Fruit fly (Drosophila melanogaster) whole organism, prepupa: ENCODE measurements around the gene mTerf3.
A peak's percentile ranks its signal among the peaks of the same experiment; 100 is the strongest.

ENCODE experiments used
- Blimp-1 ChIP-seq: fragments of 200-800 bp; sonication (Bioruptor generic); optimal IDR thresholded peaks from 3 replicates; lab custom pipeline; 2017; ENCODE audit warnings: missing biosample characterization, missing genetic modification characterization, mild to moderate bottlenecking, moderate library complexity, missing genetic modification reagents
- CG10631 ChIP-seq: fragments of 200-800 bp; sonication (Bioruptor generic); optimal IDR thresholded peaks from 2 replicates; lab custom pipeline; 2016; ENCODE audit warnings: missing biosample characterization, missing genetic modification characterization
- CG10669 ChIP-seq: fragments of 200-800 bp; sonication (Bioruptor generic); optimal IDR thresholded peaks from 3 replicates; lab custom pipeline; 2018; ENCODE audit warnings: missing biosample characterization, mild to moderate bottlenecking, missing genetic modification characterization, moderate library complexity
- CG11294 ChIP-seq: fragments of 200-800 bp; sonication (Bioruptor generic); IDR thresholded peaks from 2 replicates; pipeline ENCODE4 v1.3.6; 2022; ENCODE audit warnings: missing biosample characterization, missing genetic modification characterization
- CG11762 ChIP-seq: fragments of 200-800 bp; sonication (Bioruptor generic); optimal IDR thresholded peaks from 3 replicates; lab custom pipeline; 2016; ENCODE audit warnings: missing biosample characterization, missing genetic modification characterization; ENCODE audit not compliant: insufficient read depth
- CG11902 ChIP-seq: fragments of 200-800 bp; sonication (Bioruptor generic); optimal IDR thresholded peaks from 3 replicates; lab custom pipeline; 2016; ENCODE audit warnings: missing biosample characterization, missing genetic modification characterization
- CG15336 ChIP-seq: fragments of 200-800 bp; sonication (Bioruptor generic); IDR thresholded peaks from 2 replicates; pipeline ENCODE4 v1.3.6; 2022; ENCODE audit warnings: missing biosample characterization, missing genetic modification characterization
- CG1621 ChIP-seq: fragments of 200-800 bp; sonication (Bioruptor generic); optimal IDR thresholded peaks from 3 replicates; lab custom pipeline; 2018; ENCODE audit warnings: missing biosample characterization, mild to moderate bottlenecking, missing genetic modification characterization
- CG3032 ChIP-seq: fragments of 200-800 bp; optimal IDR thresholded peaks from 2 replicates; lab custom pipeline; 2019; ENCODE audit warnings: missing biosample characterization, mild to moderate bottlenecking, missing genetic modification characterization, moderate library complexity
- CG31627 ChIP-seq: fragments of 200-800 bp; sonication (Bioruptor generic); optimal IDR thresholded peaks from 3 replicates; lab custom pipeline; 2016; ENCODE audit warnings: missing biosample characterization, missing genetic modification characterization
- CG32006 ChIP-seq: fragments of 200-800 bp; sonication (Bioruptor generic); optimal IDR thresholded peaks from 3 replicates; lab custom pipeline; 2017; ENCODE audit warnings: missing biosample characterization, mild to moderate bottlenecking, missing genetic modification characterization
- CG34406 ChIP-seq: fragments of 200-800 bp; sonication (Bioruptor generic); optimal IDR thresholded peaks from 3 replicates; lab custom pipeline; 2016; ENCODE audit warnings: missing biosample characterization, missing genetic modification characterization
- CG3919 ChIP-seq: fragments of 200-800 bp; sonication (Bioruptor generic); optimal IDR thresholded peaks from 3 replicates; lab custom pipeline; 2016; ENCODE audit warnings: missing biosample characterization, missing genetic modification characterization
- CG4318 ChIP-seq: fragments of 200-800 bp; sonication (Bioruptor generic); optimal IDR thresholded peaks from 3 replicates; lab custom pipeline; 2017; ENCODE audit warnings: missing biosample characterization, mild to moderate bottlenecking, missing genetic modification characterization
- CG6276 ChIP-seq: fragments of 200-800 bp; sonication (Bioruptor generic); optimal IDR thresholded peaks from 2 replicates; lab custom pipeline; 2017; ENCODE audit warnings: missing biosample characterization, mild to moderate bottlenecking, missing genetic modification characterization
- CG6792 ChIP-seq: fragments of 200-800 bp; sonication (Bioruptor generic); optimal IDR thresholded peaks from 3 replicates; lab custom pipeline; 2016; ENCODE audit warnings: missing biosample characterization, missing genetic modification characterization
- CG6854 ChIP-seq: fragments of 200-800 bp; sonication (Bioruptor generic); optimal IDR thresholded peaks from 2 replicates; lab custom pipeline; 2017; ENCODE audit warnings: missing biosample characterization, mild to moderate bottlenecking, missing genetic modification characterization
- CG8119 ChIP-seq: fragments of 200-800 bp; sonication (Bioruptor generic); IDR thresholded peaks from 3 replicates; pipeline ENCODE4 v1.3.6; 2022; ENCODE audit warnings: missing biosample characterization, missing genetic modification characterization
- CG8319 ChIP-seq: fragments of 200-800 bp; sonication (Bioruptor generic); optimal IDR thresholded peaks from 3 replicates; lab custom pipeline; 2016; ENCODE audit warnings: missing biosample characterization, missing genetic modification characterization
- CG8632 ChIP-seq: fragments of 200-800 bp; sonication (Bioruptor generic); optimal IDR thresholded peaks from 3 replicates; lab custom pipeline; 2016; ENCODE audit warnings: missing biosample characterization, missing genetic modification characterization
- CG9139 ChIP-seq: fragments of 200-800 bp; sonication (Bioruptor generic); optimal IDR thresholded peaks from 3 replicates; lab custom pipeline; 2017; ENCODE audit warnings: missing biosample characterization, mild to moderate bottlenecking, missing genetic modification characterization
- Eip75B ChIP-seq: fragments of 200-800 bp; sonication (Bioruptor generic); optimal IDR thresholded peaks from 3 replicates; lab custom pipeline; 2016; ENCODE audit warnings: missing biosample characterization, missing genetic modification characterization
- Eip78C ChIP-seq: fragments of 200-800 bp; sonication (Bioruptor generic); peaks from one replicate; lab custom pipeline; 2016; ENCODE audit warnings: missing biosample characterization, missing genetic modification characterization
- Eip93F ChIP-seq: fragments of 200-800 bp; sonication (Bioruptor generic); optimal IDR thresholded peaks from 2 replicates; lab custom pipeline; 2016; ENCODE audit warnings: missing biosample characterization, mild to moderate bottlenecking, missing genetic modification characterization
- Ets21C ChIP-seq: fragments of 200-800 bp; sonication (Bioruptor generic); optimal IDR thresholded peaks from 3 replicates; lab custom pipeline; 2016; ENCODE audit warnings: missing biosample characterization, missing genetic modification characterization
- Ets96B ChIP-seq: fragments of 200-800 bp; optimal IDR thresholded peaks from 2 replicates; lab custom pipeline; 2019; ENCODE audit warnings: missing biosample characterization, mild to moderate bottlenecking, missing genetic modification characterization, moderate library complexity
- Gug ChIP-seq: fragments of 200-800 bp; sonication (Bioruptor generic); IDR thresholded peaks from 2 replicates; pipeline ENCODE4 v1.3.6; 2022; ENCODE audit warnings: missing biosample characterization, missing genetic modification characterization
- Hr38 ChIP-seq: sonication (Bioruptor generic); optimal IDR thresholded peaks from 2 replicates; lab custom pipeline; 2016; ENCODE audit warnings: missing biosample characterization, missing genetic modification characterization
- Hr39 ChIP-seq: fragments of 200-800 bp; sonication (Bioruptor generic); optimal IDR thresholded peaks from 2 replicates; lab custom pipeline; 2016; ENCODE audit warnings: missing biosample characterization, missing genetic modification characterization
- Hr4 ChIP-seq: fragments of 200-800 bp; sonication (Bioruptor generic); optimal IDR thresholded peaks from 3 replicates; lab custom pipeline; 2016; ENCODE audit warnings: missing biosample characterization, missing genetic modification characterization
- Lpt ChIP-seq: fragments of 200-800 bp; sonication (Bioruptor generic); optimal IDR thresholded peaks from 3 replicates; lab custom pipeline; 2016; ENCODE audit warnings: missing biosample characterization, missing genetic modification characterization
- OdsH ChIP-seq: fragments of 200-800 bp; sonication (Bioruptor generic); optimal IDR thresholded peaks from 3 replicates; lab custom pipeline; 2016; ENCODE audit warnings: missing biosample characterization, missing genetic modification characterization
- Smox ChIP-seq: fragments of 200-800 bp; sonication (Bioruptor generic); optimal IDR thresholded peaks from 3 replicates; lab custom pipeline; 2016; ENCODE audit warnings: missing biosample characterization, missing genetic modification characterization
- Sox102F ChIP-seq: fragments of 200-800 bp; sonication (Bioruptor generic); optimal IDR thresholded peaks from 2 replicates; lab custom pipeline; 2016; ENCODE audit warnings: missing biosample characterization, mild to moderate bottlenecking, missing genetic modification characterization
- Sox14 ChIP-seq: fragments of 200-800 bp; sonication (Bioruptor generic); optimal IDR thresholded peaks from 3 replicates; lab custom pipeline; 2016; ENCODE audit warnings: missing biosample characterization, missing genetic modification characterization
- Sox15 ChIP-seq: fragments of 200-800 bp; sonication (Bioruptor generic); optimal IDR thresholded peaks from 3 replicates; lab custom pipeline; 2016; ENCODE audit warnings: missing biosample characterization, missing genetic modification characterization
- cyc ChIP-seq: fragments of 200-800 bp; sonication (Bioruptor generic); optimal IDR thresholded peaks from 3 replicates; lab custom pipeline; 2016; ENCODE audit warnings: missing biosample characterization, missing genetic modification characterization
- dsx ChIP-seq: fragments of 200-800 bp; optimal IDR thresholded peaks from 3 replicates; lab custom pipeline; 2019; ENCODE audit warnings: missing biosample characterization, mild to moderate bottlenecking, missing genetic modification characterization, moderate library complexity; ENCODE audit not compliant: poor library complexity, severe bottlenecking
- fd85E ChIP-seq: fragments of 200-800 bp; sonication (Bioruptor generic); optimal IDR thresholded peaks from 3 replicates; lab custom pipeline; 2016; ENCODE audit warnings: missing biosample characterization, missing genetic modification characterization
- fkh ChIP-seq: fragments of 200-800 bp; sonication (Bioruptor generic); optimal IDR thresholded peaks from 3 replicates; lab custom pipeline; 2017; ENCODE audit warnings: missing biosample characterization, mild to moderate bottlenecking, missing genetic modification characterization, moderate library complexity
- net ChIP-seq: fragments of 200-800 bp; sonication (Bioruptor generic); optimal IDR thresholded peaks from 3 replicates; lab custom pipeline; 2016; ENCODE audit warnings: missing biosample characterization, missing genetic modification characterization
- pdm3 ChIP-seq: fragments of 200-800 bp; sonication (Bioruptor generic); optimal IDR thresholded peaks from 3 replicates; lab custom pipeline; 2016; ENCODE audit warnings: missing biosample characterization, missing genetic modification characterization
- salr ChIP-seq, 2 experiments: fragments of 200-800 bp; sonication (Bioruptor generic); optimal IDR thresholded peaks; 3 replicates each; lab custom pipeline; 2016 to 2018; ENCODE audit warnings: missing biosample characterization in 2 of 2, missing genetic modification characterization in 2 of 2, mild to moderate bottlenecking in 1 of 2
- spab ChIP-seq: fragments of 200-800 bp; sonication (Bioruptor generic); optimal IDR thresholded peaks from 2 replicates; lab custom pipeline; 2017; ENCODE audit warnings: missing biosample characterization, mild to moderate bottlenecking, missing genetic modification characterization, missing genetic modification reagents
- ss ChIP-seq, 2 experiments: fragments of 200-800 bp; sonication (Bioruptor generic); optimal IDR thresholded peaks; 2 replicates in 1 of 2; 3 replicates in 1 of 2; lab custom pipeline; 2017 to 2018; ENCODE audit warnings: mild to moderate bottlenecking in 2 of 2, missing biosample characterization in 2 of 2, missing genetic modification characterization in 2 of 2, moderate library complexity in 1 of 2
- topi ChIP-seq: fragments of 200-800 bp; sonication (Bioruptor generic); optimal IDR thresholded peaks from 3 replicates; lab custom pipeline; 2016; ENCODE audit warnings: missing biosample characterization, missing genetic modification characterization
- vri ChIP-seq: fragments of 200-800 bp; sonication (Bioruptor generic); optimal IDR thresholded peaks from 3 replicates; lab custom pipeline; 2016; ENCODE audit warnings: missing biosample characterization, mild to moderate bottlenecking, missing genetic modification characterization

The mTerf3 gene

DNA sequence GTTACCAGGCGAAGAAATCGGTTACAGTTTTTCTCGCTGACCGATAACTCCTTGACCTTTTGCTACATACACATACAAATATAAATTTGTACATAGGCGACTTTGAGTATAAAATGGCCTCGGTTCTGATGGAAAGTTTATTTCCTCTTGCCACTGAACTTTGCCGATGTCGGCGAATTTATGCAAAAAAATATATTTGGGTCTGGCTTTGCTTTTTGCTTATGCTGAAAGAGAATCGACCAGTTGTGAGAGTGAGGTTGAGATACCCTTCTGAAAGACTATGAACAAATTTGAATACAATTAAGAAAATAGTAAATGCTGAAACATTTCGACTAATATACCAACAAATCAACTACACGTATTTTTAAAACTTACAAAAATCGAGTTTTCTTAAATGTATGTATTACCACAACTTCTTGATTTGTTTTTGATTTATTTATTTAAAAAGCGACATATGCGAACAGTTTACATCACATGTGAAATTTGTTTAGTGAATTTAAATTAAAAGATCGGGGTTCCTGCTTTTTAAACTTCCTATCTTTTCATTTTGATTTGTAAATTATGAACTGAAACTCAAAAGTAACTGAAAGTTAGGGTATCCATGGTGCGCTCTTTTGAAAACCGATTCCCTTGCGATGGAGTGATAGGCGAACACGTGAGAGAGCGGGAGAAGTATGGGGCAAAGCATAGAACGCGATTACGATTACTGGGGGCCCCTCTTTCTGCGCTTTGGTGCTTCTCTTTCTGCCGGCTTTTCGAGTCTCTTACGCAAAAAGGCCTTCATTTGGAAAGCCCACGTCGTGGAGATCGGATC is 11.2 kb downstream of the mTerf3 start (continued):
- TF ChIP-seq fkh (GFP tag; lab: Kevin White, UChicago) = peak; percentile 71
- peak; percentile 69 for TF ChIP-seq vri
- TF ChIP-seq Gug (GFP tag; lab: Robert Waterston, UW) = peak; percentile 23; the same call in 1 of the 2 replicates
- peak; percentile 72 for TF ChIP-seq Hr39
- peak; percentile 82 for TF ChIP-seq Sox102F (GFP tag; lab: Kevin White, UChicago)
- peak; percentile 81 for TF ChIP-seq pdm3
- peak; percentile 69 for TF ChIP-seq Ets96B (tag; lab: Kevin White, UChicago)
- TF ChIP-seq CG6792 (GFP tag; lab: Kevin White, UChicago) = peak; percentile 75
- peak; percentile 81 for TF ChIP-seq Smox (GFP tag; lab: Kevin White, UChicago)
- TF ChIP-seq CG8632 (GFP tag; lab: Kevin White, UChicago) = peak; percentile 72
- TF ChIP-seq Eip78C = peak; percentile 96

DNA sequence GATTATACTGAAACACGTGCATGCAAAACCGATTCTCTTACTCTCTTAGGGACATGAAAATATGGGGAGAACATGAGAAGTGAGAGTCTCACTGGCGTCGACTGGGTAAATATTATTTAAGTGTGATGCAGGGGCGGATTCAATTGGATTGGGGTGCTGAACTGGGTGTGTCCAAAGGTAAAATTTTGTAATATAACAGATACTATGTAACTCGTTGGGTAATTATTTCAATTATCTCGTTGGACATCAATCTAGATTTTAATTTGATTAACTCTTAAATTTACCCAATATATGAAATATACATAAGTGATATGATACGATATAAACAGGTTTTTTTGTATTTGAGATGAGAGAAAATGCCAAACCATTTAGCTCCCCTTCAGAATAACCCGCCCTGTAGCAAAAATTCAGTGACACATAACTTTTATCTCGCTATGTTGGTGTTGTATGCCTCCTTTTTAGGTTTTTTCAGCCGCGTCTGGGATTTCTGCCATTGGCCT is 12.4 kb downstream of the mTerf3 start:
- TF ChIP-seq CG15336 = peak; percentile 84
- TF ChIP-seq CG3032 = peak; percentile 89
- TF ChIP-seq CG31627 (GFP tag; lab: Kevin White, UChicago) = peak; percentile 94
- TF ChIP-seq CG6854 (GFP tag; lab: Kevin White, UChicago) = peak; percentile 80
- TF ChIP-seq CG10669 (GFP tag; lab: Kevin White, UChicago) = peak; percentile 91
- TF ChIP-seq fkh (GFP tag; lab: Kevin White, UChicago) = peak; percentile 99
- peak; percentile 91 for TF ChIP-seq CG34406
- TF ChIP-seq salr (GFP tag; optimal IDR thresholded peaks at IDR 0.05; lab: Kevin White, UChicago) = peak in 1 of 2 experiments; percentile 87
- TF ChIP-seq CG10631 (GFP tag; lab: Kevin White, UChicago) = peak; percentile 93
- TF ChIP-seq CG4318 (GFP tag; lab: Kevin White, UChicago) = peak; percentile 82
- TF ChIP-seq net (GFP tag; lab: Kevin White, UChicago) = peak; percentile 91
- peak; percentile 91 for TF ChIP-seq Ets21C (GFP tag; lab: Kevin White, UChicago)
- TF ChIP-seq spab = peak; percentile 87
- peak; percentile 92 for TF ChIP-seq OdsH (GFP tag; lab: Kevin White, UChicago)
- TF ChIP-seq CG11762 (GFP tag; lab: Kevin White, UChicago) = peak; percentile 83
- no peak for TF ChIP-seq Hr38 (GFP tag; lab: Kevin White, UChicago)
- peak; percentile 94 for TF ChIP-seq topi
- peak; percentile 88 for TF ChIP-seq CG8319
- TF ChIP-seq Eip75B (GFP tag; lab: Kevin White, UChicago) = peak; percentile 92
- peak; percentile 59 for TF ChIP-seq dsx (GFP tag; lab: Kevin White, UChicago)
- peak; percentile 83 for TF ChIP-seq CG6276 (GFP tag; lab: Kevin White, UChicago)
- TF ChIP-seq cyc (GFP tag; lab: Kevin White, UChicago) = peak; percentile 92
- TF ChIP-seq CG11902 (GFP tag; lab: Kevin White, UChicago) = peak; percentile 98
- TF ChIP-seq CG9139 (GFP tag; lab: Kevin White, UChicago) = peak; percentile 85
- peak; percentile 98 for TF ChIP-seq Eip78C
- TF ChIP-seq CG11294 (GFP tag; lab: Robert Waterston, UW) = peak; percentile 77
- peak; percentile 53 for TF ChIP-seq Eip93F (GFP tag; lab: Kevin White, UChicago)
- peak; percentile 89 for TF ChIP-seq CG32006
- TF ChIP-seq Sox14 (GFP tag; lab: Kevin White, UChicago) = peak; percentile 92
- TF ChIP-seq CG6792 (GFP tag; lab: Kevin White, UChicago) = peak; percentile 90
- peak; percentile 84 for TF ChIP-seq CG1621 (tag; lab: Kevin White, UChicago)
- peak; percentile 85 for TF ChIP-seq Sox15 (GFP tag; lab: Kevin White, UChicago)
- TF ChIP-seq Lpt (GFP tag; lab: Kevin White, UChicago) = peak; percentile 85
- TF ChIP-seq ss (GFP tag; optimal IDR thresholded peaks at IDR 0.05; lab: Kevin White, UChicago) = peak; percentile 91 to 92
- peak; percentile 75 for TF ChIP-seq fd85E
- peak; percentile 90 for TF ChIP-seq Gug (GFP tag; lab: Robert Waterston, UW)
- TF ChIP-seq Hr4 = peak; percentile 91
- TF ChIP-seq Blimp-1 = peak; percentile 80
- TF ChIP-seq CG8632 (GFP tag; lab: Kevin White, UChicago) = peak; percentile 90
- TF ChIP-seq CG8119 = no peak; the same call in none of the 3 replicates
- peak; percentile 95 for TF ChIP-seq CG3919 (GFP tag; lab: Kevin White, UChicago)
